Fruit fly (Drosophila melanogaster) whole organism, embryonic: ENCODE measurements around the gene CG7530.
A peak's percentile ranks its signal among the peaks of the same experiment; 100 is the strongest.

Source experiments
- Asciz ChIP-seq: fragments of 200-800 bp; sonication (Bioruptor generic); optimal IDR thresholded peaks from 2 replicates; lab custom pipeline; 2017; ENCODE audit warnings: missing biosample characterization, mild to moderate bottlenecking, missing genetic modification characterization, missing genetic modification reagents
- CG11723 ChIP-seq: fragments of 200-800 bp; sonication (Bioruptor generic); optimal IDR thresholded peaks from 2 replicates; lab custom pipeline; 2017; ENCODE audit warnings: missing biosample characterization, mild to moderate bottlenecking, missing genetic modification characterization
- CG12659 ChIP-seq: fragments of 200-800 bp; sonication (Bioruptor generic); optimal IDR thresholded peaks from 3 replicates; lab custom pipeline; 2017; ENCODE audit warnings: mild to moderate bottlenecking, missing biosample characterization, missing genetic modification reagents, missing genetic modification characterization
- CG16815 ChIP-seq: fragments of 200-800 bp; sonication (Bioruptor generic); optimal IDR thresholded peaks from 3 replicates; lab custom pipeline; 2017; ENCODE audit warnings: missing biosample characterization, mild to moderate bottlenecking, missing genetic modification characterization
- CG17359 ChIP-seq: fragments of 200-800 bp; sonication (Bioruptor generic); optimal IDR thresholded peaks from 3 replicates; lab custom pipeline; 2018; ENCODE audit warnings: missing biosample characterization, mild to moderate bottlenecking, missing genetic modification characterization, moderate library complexity
- CG2199 ChIP-seq: fragments of 200-800 bp; sonication (Bioruptor generic); IDR thresholded peaks from 3 replicates; pipeline ENCODE4 v1.3.6; 2022; ENCODE audit warnings: missing biosample characterization, missing genetic modification characterization
- CG4328 ChIP-seq: fragments of 200-800 bp; sonication (Bioruptor generic); optimal IDR thresholded peaks from 3 replicates; lab custom pipeline; 2017; ENCODE audit warnings: missing biosample characterization, missing genetic modification reagents, missing genetic modification characterization
- CG4617 ChIP-seq: fragments of 200-800 bp; sonication (Bioruptor generic); optimal IDR thresholded peaks from 3 replicates; lab custom pipeline; 2016; ENCODE audit warnings: missing biosample characterization, missing genetic modification characterization, borderline replicate concordance
- CG6765 ChIP-seq: fragments of 200-800 bp; sonication (Bioruptor generic); optimal IDR thresholded peaks from 3 replicates; lab custom pipeline; 2017; ENCODE audit warnings: missing biosample characterization, mild to moderate bottlenecking, missing genetic modification characterization
- CG7839 ChIP-seq: fragments of 200-800 bp; sonication (Bioruptor generic); optimal IDR thresholded peaks from 3 replicates; lab custom pipeline; 2018; ENCODE audit warnings: missing biosample characterization, mild to moderate bottlenecking, missing genetic modification characterization, moderate library complexity
- CG7987 ChIP-seq: fragments of 200-800 bp; sonication (Bioruptor generic); optimal IDR thresholded peaks from 2 replicates; lab custom pipeline; 2018; ENCODE audit warnings: missing biosample characterization, mild to moderate bottlenecking, missing genetic modification characterization, moderate library complexity
- CG8944 ChIP-seq: fragments of 200-800 bp; sonication (Bioruptor generic); optimal IDR thresholded peaks from 3 replicates; lab custom pipeline; 2016; ENCODE audit warnings: missing biosample characterization, missing genetic modification characterization
- CG9609 ChIP-seq: fragments of 200-800 bp; sonication (Bioruptor generic); optimal IDR thresholded peaks from 3 replicates; lab custom pipeline; 2016; ENCODE audit warnings: missing biosample characterization, missing genetic modification characterization
- Dbx ChIP-seq: fragments of 200-800 bp; sonication (Bioruptor generic); IDR thresholded peaks from 3 replicates; pipeline ENCODE4 v1.3.6; 2022; ENCODE audit warnings: missing biosample characterization, missing genetic modification characterization
- HLH3B ChIP-seq: fragments of 200-800 bp; sonication (Bioruptor generic); IDR thresholded peaks from 2 replicates; pipeline ENCODE4 v1.3.6; 2022; ENCODE audit warnings: missing biosample characterization, missing genetic modification characterization
- Lpt ChIP-seq: fragments of >200 bp; optimal IDR thresholded peaks from 2 replicates; lab custom pipeline; 2018; ENCODE audit warnings: missing biosample characterization, missing genetic modification characterization
- Max ChIP-seq: fragments of 200-800 bp; sonication (Bioruptor generic); optimal IDR thresholded peaks from 2 replicates; lab custom pipeline; 2016; ENCODE audit warnings: missing biosample characterization, mild to moderate bottlenecking, missing genetic modification characterization
- Neu2 ChIP-seq: fragments of 200-800 bp; sonication (Bioruptor generic); optimal IDR thresholded peaks from 3 replicates; lab custom pipeline; 2016; ENCODE audit warnings: missing biosample characterization, missing genetic modification characterization, borderline replicate concordance
- ab ChIP-seq: fragments of 200-800 bp; sonication (Bioruptor generic); optimal IDR thresholded peaks from 2 replicates; lab custom pipeline; 2016; ENCODE audit warnings: missing biosample characterization, missing genetic modification characterization
- abd-A ChIP-seq: fragments of 200-800 bp; sonication (Bioruptor generic); optimal IDR thresholded peaks from 3 replicates; lab custom pipeline; 2019; ENCODE audit warnings: missing biosample characterization, mild to moderate bottlenecking, missing genetic modification characterization, moderate library complexity
- ap ChIP-seq: fragments of 200-800 bp; sonication (Bioruptor generic); IDR thresholded peaks from 2 replicates; pipeline ENCODE4 v1.3.6; 2022; ENCODE audit warnings: missing biosample characterization, missing genetic modification characterization
- caup ChIP-seq: fragments of 200-800 bp; sonication (Bioruptor generic); optimal IDR thresholded peaks from 3 replicates; lab custom pipeline; 2017; ENCODE audit warnings: missing biosample characterization, mild to moderate bottlenecking, missing genetic modification characterization, moderate library complexity; ENCODE audit not compliant: severe bottlenecking
- crp ChIP-seq, 2 experiments: fragments of 200-800 bp; sonication (Bioruptor generic); optimal IDR thresholded peaks; 2 replicates in 1 of 2; 3 replicates in 1 of 2; lab custom pipeline; 2017; ENCODE audit warnings: missing biosample characterization in 2 of 2, missing genetic modification characterization in 2 of 2, mild to moderate bottlenecking in 1 of 2, moderate library complexity in 1 of 2
- dati ChIP-seq: fragments of 200-800 bp; sonication (Bioruptor generic); IDR thresholded peaks from 2 replicates; pipeline ENCODE4 v1.3.6; 2022; ENCODE audit warnings: missing biosample characterization, missing genetic modification characterization
- ewg ChIP-seq: fragments of 200-800 bp; sonication (Bioruptor generic); optimal IDR thresholded peaks from 3 replicates; lab custom pipeline; 2017; ENCODE audit warnings: mild to moderate bottlenecking, missing biosample characterization, missing genetic modification reagents, missing genetic modification characterization
- gcm ChIP-seq: fragments of 200-800 bp; sonication (Bioruptor generic); optimal IDR thresholded peaks from 2 replicates; lab custom pipeline; 2019; ENCODE audit warnings: missing biosample characterization, mild to moderate bottlenecking, missing genetic modification characterization, moderate library complexity
- grn ChIP-seq: fragments of 200-800 bp; sonication (Bioruptor generic); optimal IDR thresholded peaks from 3 replicates; lab custom pipeline; 2017; ENCODE audit warnings: missing biosample characterization, missing genetic modification characterization
- hbn ChIP-seq: fragments of 200-800 bp; sonication (Bioruptor generic); IDR thresholded peaks from 2 replicates; pipeline ENCODE4 v1.3.6; 2022; ENCODE audit warnings: missing biosample characterization, missing genetic modification characterization; ENCODE audit not compliant: partially characterized antibody
- her ChIP-seq: fragments of 200-800 bp; sonication (Bioruptor generic); optimal IDR thresholded peaks from 2 replicates; lab custom pipeline; 2016; ENCODE audit warnings: missing biosample characterization, missing genetic modification characterization
- jumu ChIP-seq: fragments of 200-800 bp; sonication (Bioruptor generic); optimal IDR thresholded peaks from 3 replicates; lab custom pipeline; 2016; ENCODE audit warnings: missing biosample characterization, missing genetic modification characterization
- kah ChIP-seq: fragments of 200-800 bp; sonication (Bioruptor generic); optimal IDR thresholded peaks from 2 replicates; lab custom pipeline; 2018; ENCODE audit warnings: missing biosample characterization, mild to moderate bottlenecking, missing genetic modification characterization
- lmd ChIP-seq: fragments of 200-800 bp; sonication (Bioruptor generic); IDR thresholded peaks from 2 replicates; pipeline ENCODE4 v1.3.6; 2022; ENCODE audit warnings: missing biosample characterization, missing genetic modification characterization
- lov ChIP-seq, 2 experiments: fragments of 200-800 bp in 1 of 2; fragments of >200 bp in 1 of 2; sonication (Bioruptor generic) in 1 of 2; IDR thresholded peaks in 1 of 2; optimal IDR thresholded peaks in 1 of 2; 2 replicates in 1 of 2; 3 replicates in 1 of 2; pipeline versions ENCODE4 v1.3.6 to Lab custom; 2017 to 2022; ENCODE audit warnings: missing biosample characterization in 1 of 2, missing genetic modification characterization in 1 of 2
- nmo ChIP-seq: fragments of 200-800 bp; sonication (Bioruptor generic); optimal IDR thresholded peaks from 2 replicates; lab custom pipeline; 2018; ENCODE audit warnings: missing biosample characterization, mild to moderate bottlenecking, missing genetic modification characterization, moderate library complexity
- oc ChIP-seq: fragments of 200-800 bp; sonication (Bioruptor generic); optimal IDR thresholded peaks from 2 replicates; lab custom pipeline; 2018; ENCODE audit warnings: missing biosample characterization, mild to moderate bottlenecking, missing genetic modification characterization, moderate library complexity
- psq ChIP-seq: fragments of 200-800 bp; sonication (Bioruptor generic); optimal IDR thresholded peaks from 2 replicates; lab custom pipeline; 2017; ENCODE audit warnings: missing biosample characterization, missing genetic modification characterization
- pzg ChIP-seq: fragments of 200-800 bp; sonication (Bioruptor generic); optimal IDR thresholded peaks from 3 replicates; lab custom pipeline; 2018; ENCODE audit warnings: missing biosample characterization, mild to moderate bottlenecking, missing genetic modification characterization, moderate library complexity
- row ChIP-seq: fragments of 200-800 bp; sonication (Bioruptor generic); IDR thresholded peaks from 3 replicates; pipeline ENCODE4 v1.3.6; 2022; ENCODE audit warnings: missing biosample characterization, missing genetic modification characterization
- sens ChIP-seq: fragments of 200-800 bp; sonication (Bioruptor generic); peaks from one replicate; lab custom pipeline; 2016; ENCODE audit warnings: missing biosample characterization, missing genetic modification characterization
- seq ChIP-seq: fragments of 200-800 bp; sonication (Bioruptor generic); IDR thresholded peaks from 2 replicates; pipeline ENCODE4 v1.3.6; 2022; ENCODE audit warnings: missing biosample characterization, missing genetic modification characterization
- zen ChIP-seq: fragments of 200-800 bp; sonication (Bioruptor generic); optimal IDR thresholded peaks from 3 replicates; lab custom pipeline; 2018; ENCODE audit warnings: missing biosample characterization, mild to moderate bottlenecking, missing genetic modification characterization, moderate library complexity

Gene CG7530

DNA sequence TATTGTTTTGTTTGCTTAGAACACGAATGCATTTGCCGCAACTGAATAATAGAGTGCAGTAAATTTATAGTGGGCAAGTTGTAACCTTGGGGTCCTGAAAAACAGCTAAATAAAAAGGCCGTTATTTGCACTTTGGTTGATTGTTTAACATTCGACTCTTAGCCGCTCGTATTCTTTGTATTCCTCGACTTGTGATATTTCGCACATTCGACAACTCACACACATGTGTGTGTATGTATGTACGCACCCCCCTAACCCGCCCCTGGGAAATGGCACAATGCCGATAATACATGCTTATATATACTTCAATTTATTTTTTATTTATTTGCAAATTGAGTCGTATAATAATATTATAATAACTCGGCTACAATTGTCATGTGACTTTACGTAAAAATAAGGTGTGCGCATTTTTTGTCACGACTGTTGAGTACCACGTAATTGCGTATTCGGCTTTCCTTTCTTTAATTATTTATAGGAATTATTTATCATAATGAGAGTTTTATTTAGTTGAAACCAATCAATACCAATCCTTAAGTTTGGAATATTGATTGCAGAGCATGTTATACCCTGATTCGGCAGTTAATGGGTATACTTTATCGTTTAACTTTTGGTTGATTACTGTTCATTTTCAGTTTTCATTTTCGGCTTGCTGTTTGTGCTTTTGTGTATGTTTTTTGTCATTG is 23.6 kb upstream of the CG7530 start (continued):
- TF ChIP-seq zen (tag; lab: Kevin White, UChicago) (no peak), CG16815 (GFP tag; lab: Kevin White, UChicago) (no peak), lov (optimal IDR thresholded peaks at IDR 0.05; lab: Kevin White, UChicago) (no peak), lov (GFP tag; IDR thresholded peaks at IDR 0.05; lab: Robert Waterston, UW) (no peak), row (peak; percentile 70), crp (GFP tag; optimal IDR thresholded peaks at IDR 0.05; lab: Kevin White, UChicago) (no peak), ab (no peak), kah (GFP tag; lab: Kevin White, UChicago) (no peak), CG17359 (tag; lab: Kevin White, UChicago) (peak; percentile 54), pzg (no peak), lmd (GFP tag; lab: Robert Waterston, UW) (no peak), HLH3B (GFP tag; lab: Robert Waterston, UW) (peak; percentile 45; the same call in 1 of the 2 replicates), CG9609 (GFP tag; lab: Kevin White, UChicago) (no peak)
- TF ChIP-seq, all 482 proteins: peak for 125

DNA sequence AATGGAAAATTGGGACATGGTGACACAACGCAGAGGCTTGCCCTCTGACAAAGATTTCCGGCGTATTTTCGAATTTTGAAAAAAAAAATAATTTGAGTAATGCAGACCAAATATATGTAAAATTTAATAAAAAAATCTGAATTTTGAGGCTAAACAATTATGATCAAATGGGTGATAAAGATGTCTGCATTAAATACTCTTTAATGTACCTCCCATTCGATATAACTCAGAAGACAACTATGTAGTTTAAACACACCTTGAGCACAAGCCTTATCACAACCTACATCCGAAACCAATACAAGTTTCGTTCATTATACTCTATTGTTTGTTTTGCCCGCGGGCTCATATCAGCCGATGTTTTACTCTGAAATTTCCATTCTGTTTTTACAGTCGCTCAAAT is 23.1 kb upstream of the CG7530 start, which contains the start of gene CG7362:
CG7362 (minus strand) TSS at position 101 of the 400 bp plus-strand sequence.
- 0 out of 3 replicates have a peak, but pooled peaks have one; percentile 14 for TF ChIP-seq CG2199 (GFP tag; lab: Robert Waterston, UW)
- no peak for TF ChIP-seq oc (tag; lab: Kevin White, UChicago)

- TF ChIP-seq Asciz (GFP tag; lab: Kevin White, UChicago): no peak
- no peak for TF ChIP-seq psq
- 0 out of 3 replicates have a peak, but pooled peaks have one; percentile 74 for TF ChIP-seq CG2199 (GFP tag; lab: Robert Waterston, UW)
- TF ChIP-seq sens (GFP tag; lab: Kevin White, UChicago): peak; percentile 4
- peak; percentile 53 for TF ChIP-seq gcm
- TF ChIP-seq, all 482 proteins: peak for 3
Observed at dm6 chr3R:14751023-14751422, 19.7 kb upstream of the CG7530 start, which contains the start of gene smp-30. Gene smp-30, minus strand, starts transcription at chr3R:14751246.

DNA sequence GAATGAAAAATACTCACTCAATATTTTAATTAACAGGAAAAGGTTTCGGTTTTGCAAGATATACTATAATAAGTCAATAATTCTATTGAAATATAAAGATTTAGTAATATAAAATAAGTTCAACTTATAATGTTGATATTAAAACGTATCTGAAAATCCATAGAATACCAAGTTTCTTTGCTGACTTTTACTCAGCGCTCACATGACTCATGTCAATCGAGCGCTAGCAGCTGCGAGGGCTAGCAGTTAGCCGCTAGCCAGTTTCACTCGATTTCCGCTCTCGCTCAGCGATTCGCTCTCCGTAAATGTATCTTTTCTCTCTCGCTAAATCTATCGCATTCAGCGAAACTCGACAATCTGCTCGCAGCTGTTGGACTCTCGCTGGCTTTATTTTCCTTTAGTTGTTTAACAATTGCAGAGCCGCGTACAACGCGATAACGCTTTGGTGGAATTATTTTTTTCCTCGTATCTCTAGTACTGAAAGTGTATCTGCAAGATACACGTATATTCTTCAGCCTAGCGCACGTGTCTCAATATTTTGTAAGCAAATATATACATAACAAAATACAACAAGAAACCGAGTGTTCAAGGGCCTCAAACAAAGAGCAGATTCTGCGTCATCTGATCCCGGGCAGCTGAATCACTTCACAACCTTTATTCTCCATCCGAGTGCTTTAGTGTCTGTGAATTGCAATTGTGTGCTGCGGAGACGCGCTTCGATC is 17.9 kb upstream of the CG7530 start:
- TF ChIP-seq dati: no peak
- no peak for TF ChIP-seq CG4617 (GFP tag; lab: Kevin White, UChicago)
- no peak for TF ChIP-seq Neu2 (GFP tag; lab: Kevin White, UChicago)
- peak; percentile 80 for TF ChIP-seq CG12659
- peak; percentile 44 for TF ChIP-seq ewg (GFP tag; lab: Kevin White, UChicago)
- TF ChIP-seq Lpt: no peak
- TF ChIP-seq CG4328 (GFP tag; lab: Kevin White, UChicago): peak; percentile 77
- TF ChIP-seq nmo (GFP tag; lab: Kevin White, UChicago): peak; percentile 36
- TF ChIP-seq Dbx (GFP tag; lab: Robert Waterston, UW): peak; percentile 63; the same call in 1 of the 3 replicates
- TF ChIP-seq CG6765 (GFP tag; lab: Kevin White, UChicago): peak; percentile 85
- peak; percentile 0 for TF ChIP-seq jumu (GFP tag; lab: Kevin White, UChicago)
- peak; percentile 90 for TF ChIP-seq CG7987 (GFP tag; lab: Kevin White, UChicago)
- peak; percentile 85 for TF ChIP-seq Asciz (GFP tag; lab: Kevin White, UChicago)
- TF ChIP-seq CG11723: peak; percentile 71
- TF ChIP-seq abd-A (tag; lab: Kevin White, UChicago): peak; percentile 58
- TF ChIP-seq CG8944 (GFP tag; lab: Kevin White, UChicago): peak; percentile 31
- TF ChIP-seq ap: no peak
- TF ChIP-seq grn (GFP tag; lab: Kevin White, UChicago): peak; percentile 78
- no peak; the same call in 1 of the 2 replicates for TF ChIP-seq hbn (GFP tag; lab: Robert Waterston, UW)
- peak; percentile 64; the same call in 1 of the 2 replicates for TF ChIP-seq seq
- TF ChIP-seq Max (GFP tag; lab: Kevin White, UChicago): peak; percentile 71
- TF ChIP-seq caup: peak; percentile 92
- peak; percentile 65 for TF ChIP-seq oc (tag; lab: Kevin White, UChicago)
- TF ChIP-seq CG7839 (tag; lab: Kevin White, UChicago): peak; percentile 66
- peak; percentile 69 for TF ChIP-seq her (GFP tag; lab: Kevin White, UChicago)
